Fruit fly (Drosophila melanogaster) whole organism, embryonic: ENCODE results near the gene CG7386.
A peak's percentile ranks its signal among the peaks of the same experiment; 100 is the strongest.

ENCODE experiments used
- Adf1 ChIP-seq: fragments of 200-800 bp; sonication (Bioruptor generic); IDR thresholded peaks from 2 replicates; pipeline ENCODE4 v1.3.6; 2022; ENCODE audit warnings: missing biosample characterization, missing genetic modification characterization
- Blimp-1 ChIP-seq: fragments of 200-800 bp; sonication (Bioruptor generic); optimal IDR thresholded peaks from 3 replicates; lab custom pipeline; 2018; ENCODE audit warnings: missing biosample characterization, missing genetic modification characterization, mild to moderate bottlenecking, moderate library complexity, missing genetic modification reagents
- CG11398 ChIP-seq: fragments of 200-800 bp; sonication (Bioruptor generic); optimal IDR thresholded peaks from 2 replicates; lab custom pipeline; 2016; ENCODE audit warnings: missing biosample characterization, missing genetic modification characterization
- CG11560 ChIP-seq: fragments of 200-800 bp; sonication (Bioruptor generic); IDR thresholded peaks from 3 replicates; pipeline ENCODE4 v1.3.6; 2022; ENCODE audit warnings: missing biosample characterization, missing genetic modification characterization
- CG13775 ChIP-seq: fragments of 200-800 bp; sonication (Bioruptor generic); optimal IDR thresholded peaks from 3 replicates; lab custom pipeline; 2017; ENCODE audit warnings: missing biosample characterization, mild to moderate bottlenecking, missing genetic modification characterization
- CG15073 ChIP-seq: fragments of 200-800 bp; sonication (Bioruptor generic); optimal IDR thresholded peaks from 2 replicates; lab custom pipeline; 2016; ENCODE audit warnings: missing biosample characterization, missing genetic modification characterization
- CG15601 ChIP-seq: fragments of 200-800 bp; sonication (Bioruptor generic); optimal IDR thresholded peaks from 3 replicates; lab custom pipeline; 2019; ENCODE audit warnings: missing biosample characterization, mild to moderate bottlenecking, missing genetic modification characterization, moderate library complexity
- CG15696 ChIP-seq: fragments of 200-800 bp; sonication (Bioruptor generic); optimal IDR thresholded peaks from 2 replicates; lab custom pipeline; 2019; ENCODE audit warnings: missing biosample characterization, mild to moderate bottlenecking, missing genetic modification characterization, moderate library complexity
- CG16863 ChIP-seq: fragments of 200-800 bp; sonication (Bioruptor generic); optimal IDR thresholded peaks from 3 replicates; lab custom pipeline; 2016; ENCODE audit warnings: missing biosample characterization, missing genetic modification characterization
- CG17361 ChIP-seq: fragments of 200-800 bp; sonication (Bioruptor generic); IDR thresholded peaks from 3 replicates; pipeline ENCODE4 v1.3.6; 2022; ENCODE audit warnings: missing biosample characterization, missing genetic modification characterization
- CG2202 ChIP-seq: fragments of 200-800 bp; sonication (Bioruptor generic); optimal IDR thresholded peaks from 2 replicates; lab custom pipeline; 2018; ENCODE audit warnings: missing biosample characterization, mild to moderate bottlenecking, missing genetic modification characterization
- CG30431 ChIP-seq: fragments of 200-800 bp; sonication (Bioruptor generic); optimal IDR thresholded peaks from 2 replicates; lab custom pipeline; 2017; ENCODE audit warnings: missing biosample characterization, missing genetic modification characterization
- CG3065 ChIP-seq: fragments of 200-800 bp; sonication (Bioruptor generic); optimal IDR thresholded peaks from 2 replicates; lab custom pipeline; 2016; ENCODE audit warnings: missing biosample characterization, missing genetic modification characterization
- CG32532 ChIP-seq: fragments of 200-800 bp; sonication (Bioruptor generic); IDR thresholded peaks from 2 replicates; pipeline ENCODE4 v1.3.6; 2022; ENCODE audit warnings: missing biosample characterization, missing genetic modification characterization
- CG3281 ChIP-seq: fragments of 200-800 bp; sonication (Bioruptor generic); optimal IDR thresholded peaks from 3 replicates; lab custom pipeline; 2017; ENCODE audit warnings: missing biosample characterization, mild to moderate bottlenecking, missing genetic modification characterization
- CG34376 ChIP-seq: fragments of 200-800 bp; sonication (Bioruptor generic); optimal IDR thresholded peaks from 2 replicates; lab custom pipeline; 2018; ENCODE audit warnings: missing biosample characterization, mild to moderate bottlenecking, missing genetic modification characterization
- CG34422 ChIP-seq: fragments of 200-800 bp; sonication (Bioruptor generic); IDR thresholded peaks from 3 replicates; pipeline ENCODE4 v1.3.6; 2022; ENCODE audit warnings: missing biosample characterization, missing genetic modification characterization
- CG3838 ChIP-seq: fragments of 200-800 bp; sonication (Bioruptor generic); optimal IDR thresholded peaks from 3 replicates; lab custom pipeline; 2016; ENCODE audit warnings: missing biosample characterization, missing genetic modification characterization
- CG4820 ChIP-seq: fragments of 200-800 bp; sonication (Bioruptor generic); optimal IDR thresholded peaks from 3 replicates; lab custom pipeline; 2016; ENCODE audit warnings: missing biosample characterization, missing genetic modification characterization
- CG5245 ChIP-seq: fragments of 200-800 bp; sonication (Bioruptor generic); optimal IDR thresholded peaks from 3 replicates; lab custom pipeline; 2016; ENCODE audit warnings: missing biosample characterization, missing genetic modification characterization
- CG8924 ChIP-seq: fragments of 200-800 bp; optimal IDR thresholded peaks from 3 replicates; lab custom pipeline; 2019; ENCODE audit warnings: missing biosample characterization, mild to moderate bottlenecking, missing genetic modification characterization, moderate library complexity
- CG9609 ChIP-seq: fragments of 200-800 bp; sonication (Bioruptor generic); optimal IDR thresholded peaks from 3 replicates; lab custom pipeline; 2016; ENCODE audit warnings: missing biosample characterization, missing genetic modification characterization
- ERR ChIP-seq: fragments of 200-800 bp; sonication (Bioruptor generic); optimal IDR thresholded peaks from 2 replicates; lab custom pipeline; 2016; ENCODE audit warnings: missing biosample characterization, missing genetic modification characterization
- Ets97D ChIP-seq: fragments of 200-800 bp; sonication (Bioruptor generic); optimal IDR thresholded peaks from 3 replicates; lab custom pipeline; 2016; ENCODE audit warnings: missing biosample characterization, missing genetic modification characterization
- Fer2 ChIP-seq: fragments of 200-800 bp; sonication (Bioruptor generic); optimal IDR thresholded peaks from 2 replicates; lab custom pipeline; 2018; ENCODE audit warnings: missing biosample characterization, mild to moderate bottlenecking, missing genetic modification characterization, moderate library complexity
- H2.0 ChIP-seq: fragments of 200-800 bp; sonication (Bioruptor generic); IDR thresholded peaks from 2 replicates; pipeline ENCODE4 v1.3.6; 2022; ENCODE audit warnings: missing biosample characterization, missing genetic modification characterization
- Hmr ChIP-seq: fragments of 200-800 bp; sonication (Bioruptor generic); optimal IDR thresholded peaks from 3 replicates; lab custom pipeline; 2017; ENCODE audit warnings: mild to moderate bottlenecking, missing biosample characterization, missing genetic modification reagents, missing genetic modification characterization
- Max ChIP-seq: fragments of 200-800 bp; sonication (Bioruptor generic); optimal IDR thresholded peaks from 2 replicates; lab custom pipeline; 2016; ENCODE audit warnings: missing biosample characterization, mild to moderate bottlenecking, missing genetic modification characterization
- Meics ChIP-seq: fragments of 200-800 bp; sonication (Bioruptor generic); optimal IDR thresholded peaks from 2 replicates; lab custom pipeline; 2017; ENCODE audit warnings: missing biosample characterization, mild to moderate bottlenecking, missing genetic modification characterization
- Poxn ChIP-seq: fragments of 200-800 bp; sonication (Bioruptor generic); IDR thresholded peaks from 2 replicates; pipeline ENCODE4 v1.3.6; 2022; ENCODE audit warnings: missing biosample characterization, missing genetic modification characterization
- Ravus ChIP-seq: fragments of 200-800 bp; sonication (Bioruptor generic); IDR thresholded peaks from 2 replicates; pipeline ENCODE4 v1.3.6; 2022; ENCODE audit warnings: missing biosample characterization, missing genetic modification characterization
- Side ChIP-seq: fragments of 200-800 bp; sonication (Bioruptor generic); optimal IDR thresholded peaks from 2 replicates; lab custom pipeline; 2016; ENCODE audit warnings: missing biosample characterization, missing genetic modification characterization
- ac ChIP-seq: fragments of 200-800 bp; sonication (Bioruptor generic); optimal IDR thresholded peaks from 3 replicates; lab custom pipeline; 2017; ENCODE audit warnings: missing biosample characterization, mild to moderate bottlenecking, missing genetic modification characterization
- ara ChIP-seq: fragments of 200-800 bp; sonication (Bioruptor generic); IDR thresholded peaks from 2 replicates; pipeline ENCODE4 v1.3.6; 2022; ENCODE audit warnings: missing biosample characterization, missing genetic modification characterization
- ato ChIP-seq: fragments of 200-800 bp; sonication (Bioruptor generic); IDR thresholded peaks from 2 replicates; pipeline ENCODE4 v1.3.6; 2022; ENCODE audit warnings: missing biosample characterization, missing genetic modification characterization; ENCODE audit not compliant: partially characterized antibody
- cg ChIP-seq: fragments of 200-800 bp; sonication (Bioruptor generic); optimal IDR thresholded peaks from 3 replicates; lab custom pipeline; 2019; ENCODE audit warnings: missing biosample characterization, mild to moderate bottlenecking, missing genetic modification characterization, moderate library complexity
- dimm ChIP-seq: fragments of 200-800 bp; sonication (Bioruptor generic); IDR thresholded peaks from 2 replicates; pipeline ENCODE4 v1.3.6; 2022; ENCODE audit warnings: missing biosample characterization, missing genetic modification characterization
- fd3F ChIP-seq: fragments of 200-800 bp; sonication (Bioruptor generic); optimal IDR thresholded peaks from 2 replicates; lab custom pipeline; 2018; ENCODE audit warnings: missing biosample characterization, mild to moderate bottlenecking, missing genetic modification characterization, moderate library complexity
- gcm2 ChIP-seq: fragments of 200-800 bp; sonication (Bioruptor generic); optimal IDR thresholded peaks from 2 replicates; lab custom pipeline; 2016; ENCODE audit warnings: missing biosample characterization, missing genetic modification characterization
- inv ChIP-seq: fragments of 200-800 bp; sonication (Bioruptor generic); IDR thresholded peaks from 2 replicates; pipeline ENCODE4 v1.3.6; 2022; ENCODE audit warnings: missing biosample characterization, missing genetic modification characterization; ENCODE audit not compliant: partially characterized antibody
- lab ChIP-seq: fragments of 200-800 bp; sonication (Bioruptor generic); optimal IDR thresholded peaks from 3 replicates; lab custom pipeline; 2017; ENCODE audit warnings: missing biosample characterization, missing genetic modification characterization, mild to moderate bottlenecking, moderate library complexity, missing genetic modification reagents
- org-1 ChIP-seq: fragments of 200-800 bp; sonication (Bioruptor generic); optimal IDR thresholded peaks from 2 replicates; lab custom pipeline; 2017; ENCODE audit warnings: missing biosample characterization, missing genetic modification characterization
- pb ChIP-seq: fragments of 200-800 bp; sonication (Bioruptor generic); optimal IDR thresholded peaks from 3 replicates; lab custom pipeline; 2016; ENCODE audit warnings: missing biosample characterization, missing genetic modification characterization
- peb ChIP-seq: fragments of 200-800 bp; sonication (Bioruptor generic); IDR thresholded peaks from 2 replicates; pipeline ENCODE4 v1.3.6; 2022; ENCODE audit warnings: missing biosample characterization, missing genetic modification characterization
- phol ChIP-seq: fragments of 200-800 bp; sonication (Bioruptor generic); optimal IDR thresholded peaks from 3 replicates; lab custom pipeline; 2018; ENCODE audit warnings: missing biosample characterization, mild to moderate bottlenecking, missing genetic modification characterization, moderate library complexity
- repo ChIP-seq: fragments of 200-800 bp; sonication (Bioruptor generic); optimal IDR thresholded peaks from 2 replicates; lab custom pipeline; 2016; ENCODE audit warnings: missing biosample characterization, missing genetic modification characterization
- schlank ChIP-seq: fragments of 200-800 bp; sonication (Bioruptor generic); optimal IDR thresholded peaks from 2 replicates; lab custom pipeline; 2018; ENCODE audit warnings: missing biosample characterization, mild to moderate bottlenecking, missing genetic modification characterization
- seq ChIP-seq: fragments of 200-800 bp; sonication (Bioruptor generic); IDR thresholded peaks from 2 replicates; pipeline ENCODE4 v1.3.6; 2022; ENCODE audit warnings: missing biosample characterization, missing genetic modification characterization
- shn ChIP-seq: fragments of 200-800 bp; sonication (Bioruptor generic); optimal IDR thresholded peaks from 3 replicates; lab custom pipeline; 2016; ENCODE audit warnings: missing biosample characterization, missing genetic modification characterization
- tin ChIP-seq: fragments of 200-800 bp; sonication (Bioruptor generic); optimal IDR thresholded peaks from 3 replicates; lab custom pipeline; 2016; ENCODE audit warnings: missing biosample characterization, missing genetic modification characterization
- usp ChIP-seq: fragments of >200 bp; optimal IDR thresholded peaks from 2 replicates; lab custom pipeline; 2017; ENCODE audit warnings: missing biosample characterization, missing genetic modification characterization

CG7386 gene

DNA sequence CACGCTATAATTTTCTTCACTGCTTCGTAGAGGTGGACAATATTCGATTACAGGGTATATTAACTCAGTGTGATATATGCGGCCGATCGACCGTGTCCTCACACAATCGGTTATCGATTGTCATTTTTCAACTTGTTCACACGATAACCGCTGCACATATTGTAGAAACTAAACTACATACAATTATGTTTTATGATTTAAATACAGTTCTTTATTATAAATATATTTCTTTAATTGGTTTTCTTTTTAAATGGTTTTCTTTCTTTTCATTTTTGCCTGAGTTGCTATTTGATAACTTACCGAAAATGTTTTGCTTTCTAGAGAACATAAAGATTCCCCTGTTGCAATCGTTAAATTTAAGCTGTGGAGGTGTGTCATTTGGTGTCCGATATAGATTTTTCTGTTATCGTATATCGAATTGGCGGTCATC is 15.7 kb upstream of the CG7386 start, which contains the start of the genes fmt and CG7376 (continued):
- TF ChIP-seq CG34376 (GFP tag; lab: Kevin White, UChicago) (no peak), seq (no peak), shn (no peak), CG13775 (GFP tag; lab: Kevin White, UChicago) (peak; percentile 49), fd3F (GFP tag; lab: Kevin White, UChicago) (peak; percentile 37), Fer2 (no peak), ato (GFP tag; lab: Robert Waterston, UW) (peak; percentile 79), peb (no peak), org-1 (GFP tag; lab: Kevin White, UChicago) (no peak)

DNA sequence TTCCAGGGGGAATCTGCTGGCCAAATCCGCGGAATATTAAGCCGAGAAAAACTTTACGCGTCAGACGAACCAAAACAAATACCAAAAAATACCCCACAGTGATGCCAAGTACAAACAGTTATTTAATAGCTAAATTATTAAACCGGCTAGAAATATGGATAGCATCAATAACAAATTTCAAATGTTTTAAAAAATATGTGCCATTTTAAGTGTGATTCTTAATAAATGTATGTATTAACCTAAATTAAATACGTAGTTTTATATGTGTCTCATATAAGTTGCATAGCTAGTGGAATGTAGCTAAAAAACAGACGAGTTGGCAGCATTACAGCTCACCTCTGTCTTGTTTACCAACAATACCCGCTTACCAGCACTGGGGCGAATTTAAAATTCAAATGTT is 7.8 kb upstream of the CG7386 start, which contains the start of gene CG10274:
Gene CG10274 (minus strand): TSS at position 54 of the 400 bp plus-strand sequence.
- TF ChIP-seq CG17361 (GFP tag; lab: Robert Waterston, UW) (no peak; the same call in 1 of the 3 replicates), inv (GFP tag; lab: Robert Waterston, UW) (no peak), CG15601 (tag; lab: Kevin White, UChicago) (no peak), H2.0 (GFP tag; lab: Robert Waterston, UW) (peak; percentile 56; the same call in 1 of the 2 replicates), CG9609 (GFP tag; lab: Kevin White, UChicago) (peak; percentile 67), Poxn (GFP tag; lab: Robert Waterston, UW) (no peak), phol (tag; lab: Kevin White, UChicago) (peak; percentile 86), CG15696 (tag; lab: Kevin White, UChicago) (peak; percentile 82), Blimp-1 (GFP tag; lab: Kevin White, UChicago) (no peak), CG5245 (GFP tag; lab: Kevin White, UChicago) (peak; percentile 47), CG11560 (0 out of 3 replicates have a peak, but pooled peaks have one; percentile 23), pb (GFP tag; lab: Kevin White, UChicago) (no peak), CG3281 (GFP tag; lab: Kevin White, UChicago) (no peak), dimm (GFP tag; lab: Robert Waterston, UW) (no peak), Hmr (GFP tag; lab: Kevin White, UChicago) (no peak), CG4820 (GFP tag; lab: Kevin White, UChicago) (peak; percentile 78), tin (GFP tag; lab: Kevin White, UChicago) (peak; percentile 79), CG30431 (peak; percentile 16), CG34422 (GFP tag; lab: Robert Waterston, UW) (peak; percentile 77; the same call in 2 of the 3 replicates), CG3065 (GFP tag; lab: Kevin White, UChicago) (no peak), Side (peak; percentile 58), ara (GFP tag; lab: Robert Waterston, UW) (no peak), repo (GFP tag; lab: Kevin White, UChicago) (peak; percentile 40), cg (GFP tag; lab: Kevin White, UChicago) (no peak), CG11398 (GFP tag; lab: Kevin White, UChicago) (no peak), schlank (no peak), CG3838 (GFP tag; lab: Kevin White, UChicago) (peak; percentile 50), Adf1 (GFP tag; lab: Robert Waterston, UW) (no peak; the same call in 1 of the 2 replicates), lab (GFP tag; lab: Kevin White, UChicago) (no peak), CG2202 (tag; lab: Kevin White, UChicago) (peak; percentile 57), Meics (GFP tag; lab: Kevin White, UChicago) (no peak), usp (no peak), CG8924 (tag; lab: Kevin White, UChicago) (peak; percentile 79), Ets97D (GFP tag; lab: Kevin White, UChicago) (peak; percentile 65), ERR (GFP tag; lab: Kevin White, UChicago) (no peak), CG32532 (GFP tag; lab: Robert Waterston, UW) (peak; percentile 66), gcm2 (peak; percentile 54), ac (GFP tag; lab: Kevin White, UChicago) (no peak), CG16863 (GFP tag; lab: Kevin White, UChicago) (peak; percentile 64), Ravus (GFP tag; lab: Robert Waterston, UW) (no peak), CG15073 (GFP tag; lab: Kevin White, UChicago) (no peak), Max (GFP tag; lab: Kevin White, UChicago) (peak; percentile 74)
